Worm (Caenorhabditis elegans): ENCODE data around the gene ubxn-2.

The ubxn-2 gene

DNA sequence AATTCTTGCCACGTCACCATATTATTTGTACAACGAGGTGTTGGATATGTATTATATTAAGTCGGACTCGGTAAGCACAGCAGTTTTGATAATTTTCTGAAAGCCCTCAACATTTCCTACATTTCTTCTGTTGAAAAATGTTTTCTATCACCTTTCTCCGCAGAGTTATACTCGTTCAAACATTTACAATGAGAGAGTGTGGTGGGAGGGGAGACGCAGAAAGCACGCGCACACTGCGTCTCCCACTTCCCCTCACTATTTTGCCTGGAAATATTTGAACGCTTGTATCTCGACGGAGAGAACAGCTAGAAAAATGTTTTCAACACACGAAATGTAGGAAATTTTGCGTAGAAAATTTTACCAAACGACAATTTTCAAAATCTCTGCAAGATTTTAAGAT lies 38.5 kb upstream of the ubxn-2 start:
- TF ChIP-seq dpl-1 (GFP tag; optimal IDR thresholded peaks at IDR 0.05), result no peak
- TF ChIP-seq hlh-30 (tag; optimal IDR thresholded peaks at IDR 0.05; ENCODE audit: insufficient read depth), result no peak
- TF ChIP-seq ceh-62 (tag; optimal IDR thresholded peaks at IDR 0.05), result no peak
- TF ChIP-seq ZK337.2 (GFP tag; IDR thresholded peaks at IDR 0.05), result no peak
- TF ChIP-seq R02D3.7 (tag; optimal IDR thresholded peaks at IDR 0.05), result no peak
- TF ChIP-seq lin-29 (GFP tag; IDR thresholded peaks at IDR 0.05), result no peak
- peak; percentile 35; the same call in 1 of the 2 replicates for TF ChIP-seq snpc-1.2 (GFP tag; IDR thresholded peaks at IDR 0.05)
- peak; percentile 73 for TF ChIP-seq aha-1 (tag)
- 0 out of 2 replicates have a peak, but pooled peaks have one; percentile 41 for TF ChIP-seq pha-4 (GFP tag; IDR thresholded peaks at IDR 0.05)
- no peak for TF ChIP-seq pha-4 (tag; optimal IDR thresholded peaks at IDR 0.05)
- TF ChIP-seq zip-11 (GFP tag; IDR thresholded peaks at IDR 0.05), result no peak
- TF ChIP-seq Y105C5A.15 (GFP tag; IDR thresholded peaks at IDR 0.05), result no peak

DNA sequence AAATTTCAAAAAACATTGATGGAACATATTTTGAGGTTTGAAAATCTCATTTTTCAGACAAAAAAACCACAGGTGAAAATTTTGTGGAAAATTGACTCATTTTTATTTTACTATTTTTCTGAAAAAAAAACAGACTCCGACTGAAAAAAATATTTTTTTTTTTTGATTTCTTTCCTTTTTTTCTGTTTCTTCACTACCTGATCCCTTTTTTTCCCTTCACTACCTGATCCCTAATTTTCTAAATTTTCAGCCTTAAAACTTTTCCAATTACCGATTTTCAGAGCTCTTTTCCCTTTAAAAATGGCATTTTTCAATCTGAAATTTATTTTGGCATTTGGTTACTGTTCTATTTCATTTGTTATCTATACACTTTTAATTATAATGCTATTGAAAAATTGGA lies 36.8 kb upstream of the ubxn-2 start, which contains the start of gene Y54G2A.77:
TSS of gene Y54G2A.77 (plus strand) at position 301 of the 400 bp plus-strand sequence.
- TF ChIP-seq tag-97 (GFP tag; IDR thresholded peaks at IDR 0.05) (no peak), aly-2 (tag; optimal IDR thresholded peaks at IDR 0.05) (no peak), nhr-102 (tag; optimal IDR thresholded peaks at IDR 0.05) (no peak), attf-4 (tag; optimal IDR thresholded peaks at IDR 0.05) (no peak), pha-4 (GFP tag; IDR thresholded peaks at IDR 0.05) (no peak), pha-4 (tag; optimal IDR thresholded peaks at IDR 0.05) (no peak), ztf-11 (tag; optimal IDR thresholded peaks at IDR 0.05) (no peak), daf-8 (GFP tag; IDR thresholded peaks at IDR 0.05) (no peak), saeg-2 (GFP tag; IDR thresholded peaks at IDR 0.05) (no peak), Y105C5A.15 (GFP tag; IDR thresholded peaks at IDR 0.05) (no peak), set-16 (GFP tag; IDR thresholded peaks at IDR 0.05) (no peak), lin-29 (GFP tag; IDR thresholded peaks at IDR 0.05) (no peak), tra-1 (GFP tag; IDR thresholded peaks at IDR 0.05) (no peak), daf-16 (GFP tag; optimal IDR thresholded peaks at IDR 0.05) (no peak), daf-16 (tag; optimal IDR thresholded peaks at IDR 0.05) (no peak), php-3 (GFP tag; IDR thresholded peaks at IDR 0.05) (no peak), dmd-8 (GFP tag; IDR thresholded peaks at IDR 0.05) (no peak), sdz-12 (GFP tag; optimal IDR thresholded peaks at IDR 0.05) (no peak)

DNA sequence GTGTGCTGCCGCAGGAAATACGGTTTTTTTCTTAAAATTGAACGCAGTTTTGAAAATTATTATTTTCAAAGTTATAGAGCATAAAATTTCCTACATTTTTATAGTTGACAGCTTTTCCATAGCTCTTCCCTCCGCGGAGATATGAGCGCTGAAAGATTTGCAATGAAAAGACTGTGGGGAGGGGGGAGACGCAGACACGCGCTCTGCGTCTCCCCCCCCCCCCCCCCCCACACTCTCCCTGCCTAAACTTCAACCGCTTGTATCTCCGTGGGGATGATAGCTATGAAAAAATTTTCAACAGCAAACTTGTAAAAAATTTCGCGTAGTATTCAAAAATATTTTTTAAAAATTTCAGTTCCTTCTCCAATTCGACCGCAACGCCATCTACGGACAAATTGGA lies 35.9 kb upstream of the ubxn-2 start:
- TF ChIP-seq set-16 (GFP tag; IDR thresholded peaks at IDR 0.05) (peak; percentile 63), nhr-28 (tag; optimal IDR thresholded peaks at IDR 0.05) (no peak), ceh-32 (tag; optimal IDR thresholded peaks at IDR 0.05; ENCODE audit: poor library complexity) (no peak), T26A8.4 (GFP tag; IDR thresholded peaks at IDR 0.05) (no peak), F44E2.7 (GFP tag; IDR thresholded peaks at IDR 0.05) (no peak), nhr-41 (GFP tag; IDR thresholded peaks at IDR 0.05) (no peak)

DNA sequence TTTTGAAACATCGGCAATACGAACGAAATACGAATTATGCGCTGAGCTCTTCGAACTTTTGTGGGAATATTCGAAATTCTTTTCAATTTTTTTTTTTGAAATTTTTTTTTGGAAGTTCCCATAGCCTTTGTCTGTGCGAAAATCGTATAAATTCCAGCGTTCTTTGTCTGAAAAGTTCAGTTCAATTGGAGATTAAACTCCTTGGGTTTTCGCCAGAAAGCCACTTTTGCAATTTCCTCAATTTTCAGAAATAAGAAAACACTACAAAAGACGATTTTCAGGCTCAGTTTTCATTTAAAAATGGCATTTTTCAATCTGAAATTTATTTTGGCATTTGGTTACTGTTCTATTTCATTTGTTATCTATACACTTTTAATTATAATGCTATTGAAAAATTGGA lies 33.5 kb upstream of the ubxn-2 start, which contains the start of gene Y54G2A.38:
TSS of gene Y54G2A.38 (plus strand) at position 301 of the 400 bp plus-strand sequence.
- TF ChIP-seq T26A8.4 (GFP tag; IDR thresholded peaks at IDR 0.05), result no peak
- no peak for TF ChIP-seq madf-5 (GFP tag; IDR thresholded peaks at IDR 0.05)
- TF ChIP-seq F26F4.8 (GFP tag; conservative IDR thresholded peaks at IDR 0.05), result no peak
- no peak for TF ChIP-seq ceh-62 (tag; optimal IDR thresholded peaks at IDR 0.05)
- TF ChIP-seq arid-1 (GFP tag; conservative IDR thresholded peaks at IDR 0.05), result no peak
- TF ChIP-seq gei-8 (GFP tag; optimal IDR thresholded peaks at IDR 0.05), result no peak
- TF ChIP-seq unc-130 (GFP tag; optimal IDR thresholded peaks at IDR 0.05), result no peak
- TF ChIP-seq fkh-10 (GFP tag; optimal IDR thresholded peaks at IDR 0.05), result no peak
- no peak for TF ChIP-seq ceh-44 (GFP tag; IDR thresholded peaks at IDR 0.05)
- TF ChIP-seq mes-2 (tag; optimal IDR thresholded peaks at IDR 0.05; ENCODE audit: poor library complexity, severe bottlenecking), result no peak
- TF ChIP-seq ces-1 (GFP tag; optimal IDR thresholded peaks at IDR 0.05), result no peak
- TF ChIP-seq php-3 (GFP tag; IDR thresholded peaks at IDR 0.05), result no peak
- TF ChIP-seq ztf-11 (tag; optimal IDR thresholded peaks at IDR 0.05), result no peak
- no peak for TF ChIP-seq F44E2.7 (GFP tag; IDR thresholded peaks at IDR 0.05)
- TF ChIP-seq hif-1 (tag; optimal IDR thresholded peaks at IDR 0.05), result no peak
- TF ChIP-seq mep-1 (tag; optimal IDR thresholded peaks at IDR 0.05), result no peak
- TF ChIP-seq lim-7 (GFP tag; IDR thresholded peaks at IDR 0.05), result no peak
